Worm (Caenorhabditis elegans) whole organism, L2 larva: Measurements from ENCODE around the gene F40G12.4.

ENCODE experiments used
- R02D3.7 ChIP-seq: fragments of 150-350 bp; optimal IDR thresholded peaks from 2 replicates; lab custom pipeline; 2014; ENCODE audit warnings: missing biosample characterization, missing genetic modification characterization
- alr-1 ChIP-seq: fragments of 150-350 bp; optimal IDR thresholded peaks from 2 replicates; lab custom pipeline; 2014; ENCODE audit warnings: missing biosample characterization, missing genetic modification characterization
- aly-2 ChIP-seq: fragments of 150-350 bp; optimal IDR thresholded peaks from 2 replicates; lab custom pipeline; 2014; ENCODE audit warnings: missing biosample characterization, missing genetic modification characterization
- blmp-1 ChIP-seq: sonication (generic microtip); optimal IDR thresholded peaks from 2 replicates; lab custom pipeline; 2017; ENCODE audit warnings: missing genetic modification characterization, mild to moderate bottlenecking, missing compliant biosample characterization, antibody characterized with exemption, moderate library complexity; ENCODE audit not compliant: insufficient read depth
- ceh-16 ChIP-seq: fragments of 150-350 bp; optimal IDR thresholded peaks from 2 replicates; lab custom pipeline; 2014; ENCODE audit warnings: missing biosample characterization, missing genetic modification characterization
- ceh-82 ChIP-seq: fragments of 150-350 bp; optimal IDR thresholded peaks from 2 replicates; lab custom pipeline; 2014; ENCODE audit warnings: missing biosample characterization, missing genetic modification characterization
- crh-2 ChIP-seq: sonication (generic microtip); optimal IDR thresholded peaks from 2 replicates; lab custom pipeline; 2017; ENCODE audit warnings: missing biosample characterization, missing genetic modification characterization
- dmd-4 ChIP-seq: sonication (generic microtip); optimal IDR thresholded peaks from 2 replicates; lab custom pipeline; 2017; ENCODE audit warnings: missing biosample characterization, missing genetic modification characterization
- egl-27 ChIP-seq: sonication (generic microtip); optimal IDR thresholded peaks from 3 replicates; lab custom pipeline; 2017; ENCODE audit warnings: missing biosample characterization, missing genetic modification reagents, missing genetic modification characterization
- elt-1 ChIP-seq: fragments of 150-350 bp; optimal IDR thresholded peaks from 2 replicates; lab custom pipeline; 2014; ENCODE audit warnings: missing biosample characterization, missing genetic modification characterization
- elt-3 ChIP-seq: sonication (generic microtip); optimal IDR thresholded peaks from 2 replicates; lab custom pipeline; 2017; ENCODE audit warnings: missing biosample characterization, missing genetic modification characterization
- fos-1 ChIP-seq: fragments of 150-350 bp; optimal IDR thresholded peaks from 2 replicates; lab custom pipeline; 2014; ENCODE audit warnings: missing biosample characterization, missing genetic modification characterization
- gmeb-1 ChIP-seq: fragments of 150-350 bp; optimal IDR thresholded peaks from 2 replicates; lab custom pipeline; 2014; ENCODE audit warnings: missing biosample characterization, missing genetic modification characterization
- lin-11 ChIP-seq: fragments of 150-350 bp; sonication (generic microtip); optimal IDR thresholded peaks from 2 replicates; lab custom pipeline; 2014; ENCODE audit warnings: missing biosample characterization, missing genetic modification characterization, inconsistent platforms, mixed read lengths
- lin-13 ChIP-seq: fragments of 150-350 bp; optimal IDR thresholded peaks from 2 replicates; lab custom pipeline; 2014; ENCODE audit warnings: missing biosample characterization, missing genetic modification reagents, missing genetic modification characterization
- mab-5 ChIP-seq: fragments of 150-350 bp; optimal IDR thresholded peaks from 2 replicates; lab custom pipeline; 2014; ENCODE audit warnings: missing biosample characterization, missing genetic modification characterization
- mbf-1 ChIP-seq: sonication (generic microtip); optimal IDR thresholded peaks from 2 replicates; lab custom pipeline; 2017; ENCODE audit warnings: missing biosample characterization, missing genetic modification characterization
- mdl-1 ChIP-seq, 2 experiments: fragments of 150-350 bp in 1 of 2; sonication (generic microtip) in 1 of 2; optimal IDR thresholded peaks; 2 replicates each; lab custom pipeline; 2017; ENCODE audit warnings: missing biosample characterization in 2 of 2, missing genetic modification characterization in 2 of 2
- nhr-10 ChIP-seq: sonication (generic microtip); optimal IDR thresholded peaks from 2 replicates; lab custom pipeline; 2017; ENCODE audit warnings: missing biosample characterization, missing genetic modification characterization
- nhr-12 ChIP-seq: fragments of 150-350 bp; optimal IDR thresholded peaks from 2 replicates; lab custom pipeline; 2014; ENCODE audit warnings: missing biosample characterization, missing genetic modification characterization
- nhr-23 ChIP-seq: fragments of 150-350 bp; optimal IDR thresholded peaks from 2 replicates; lab custom pipeline; 2014; ENCODE audit warnings: missing biosample characterization, missing genetic modification reagents, missing genetic modification characterization
- nhr-25 ChIP-seq: fragments of 150-350 bp; sonication (generic microtip); optimal IDR thresholded peaks from 3 replicates; lab custom pipeline; 2014; ENCODE audit warnings: missing biosample characterization, missing genetic modification characterization
- nhr-6 ChIP-seq: fragments of 150-350 bp; optimal IDR thresholded peaks from 2 replicates; lab custom pipeline; 2014; ENCODE audit warnings: missing biosample characterization, missing genetic modification characterization
- peb-1 ChIP-seq: fragments of 150-350 bp; optimal IDR thresholded peaks from 2 replicates; lab custom pipeline; 2014; ENCODE audit warnings: missing biosample characterization, missing genetic modification characterization
- sem-4 ChIP-seq: fragments of 150-350 bp; optimal IDR thresholded peaks from 2 replicates; lab custom pipeline; 2014; ENCODE audit warnings: missing biosample characterization, missing genetic modification reagents, missing genetic modification characterization
- sma-3 ChIP-seq: sonication (generic microtip); optimal IDR thresholded peaks from 2 replicates; lab custom pipeline; 2016; ENCODE audit warnings: missing genetic modification reagents, missing genetic modification characterization, missing compliant biosample characterization
- snpc-4 ChIP-seq: fragments of 150-350 bp; optimal IDR thresholded peaks from 2 replicates; lab custom pipeline; 2014; ENCODE audit warnings: missing biosample characterization, missing genetic modification characterization
- unc-39 ChIP-seq: fragments of 150-350 bp; optimal IDR thresholded peaks from 2 replicates; lab custom pipeline; 2014; ENCODE audit warnings: missing biosample characterization, missing genetic modification characterization
- unc-55 ChIP-seq: fragments of 150-350 bp; sonication (generic microtip); optimal IDR thresholded peaks from 3 replicates; lab custom pipeline; 2014; ENCODE audit warnings: missing biosample characterization, missing genetic modification reagents, missing genetic modification characterization
- unc-62 ChIP-seq: fragments of 150-350 bp; optimal IDR thresholded peaks from 2 replicates; lab custom pipeline; 2014; ENCODE audit warnings: missing biosample characterization, missing genetic modification reagents, missing genetic modification characterization
- zag-1 ChIP-seq: fragments of 150-350 bp; optimal IDR thresholded peaks from 2 replicates; lab custom pipeline; 2014; ENCODE audit warnings: missing biosample characterization, missing genetic modification characterization
- ztf-1 ChIP-seq: fragments of 200-800 bp; sonication (Bioruptor generic); conservative IDR thresholded peaks from 2 replicates; pipeline ENCODE4 v1.3.6; 2022; ENCODE audit warnings: missing genetic modification characterization, missing compliant biosample characterization
- ztf-11 ChIP-seq: sonication (generic microtip); optimal IDR thresholded peaks from 2 replicates; lab custom pipeline; 2017; ENCODE audit warnings: missing biosample characterization, missing genetic modification characterization
- ztf-4 ChIP-seq: fragments of 150-350 bp; optimal IDR thresholded peaks from 2 replicates; lab custom pipeline; 2014; ENCODE audit warnings: missing biosample characterization, missing genetic modification characterization

The F40G12.4 gene

ce11 chrV:14299569-14300064 lies 31.1 kb upstream of the F40G12.4 start, which contains the start of the genes spig-3 and F14D7.12:
TSS of gene spig-3 (minus strand) at chrV:14299669.
TSS of gene F14D7.12 (plus strand) at chrV:14300014.
- TF ChIP-seq mdl-1 (tag; optimal IDR thresholded peaks at IDR 0.05; lab: Kevin White, UChicago) = no peak
- no peak for TF ChIP-seq ztf-4 (tag; lab: Kevin White, UChicago)
- TF ChIP-seq lin-11 (tag; lab: Kevin White, UChicago) = no peak
- no peak for TF ChIP-seq snpc-4
- TF ChIP-seq dmd-4 (tag; lab: Kevin White, UChicago) = no peak
- no peak for TF ChIP-seq elt-1 (tag; lab: Kevin White, UChicago)
- TF ChIP-seq mbf-1 (tag; lab: Kevin White, UChicago) = no peak
- no peak for TF ChIP-seq unc-55 (GFP tag; lab: Kevin White, UChicago)
- TF ChIP-seq crh-2 (tag; lab: Kevin White, UChicago) = no peak
- TF ChIP-seq ceh-82 (tag; lab: Kevin White, UChicago) = no peak
- no peak for TF ChIP-seq ztf-1 (GFP tag; lab: Robert Waterston, UW)
- TF ChIP-seq sem-4 (tag; lab: Kevin White, UChicago) = no peak
- TF ChIP-seq nhr-12 (tag; lab: Kevin White, UChicago) = no peak
- TF ChIP-seq zag-1 (tag; lab: Kevin White, UChicago) = no peak

- TF ChIP-seq unc-39 (no peak), sma-3 (GFP tag; lab: Kevin White, UChicago) (no peak), nhr-23 (tag; lab: Kevin White, UChicago) (no peak), mdl-1 (tag; optimal IDR thresholded peaks at IDR 0.05; lab: Kevin White, UChicago) (no peak), elt-3 (tag; lab: Kevin White, UChicago) (no peak), unc-55 (GFP tag; lab: Kevin White, UChicago) (no peak)
These were observed 28.0 kb upstream of the F40G12.4 start, which contains the start of gene F14D7.3 for ce11 chrV:14296499-14296898. TSS of gene F14D7.3 (plus strand) at chrV:14296799.

ce11 chrV:14294396-14294795 lies 25.9 kb upstream of the F40G12.4 start, which contains the start of gene F14D7.9:
TSS of gene F14D7.9 (plus strand) at chrV:14294696.
- TF ChIP-seq lin-11 (tag; lab: Kevin White, UChicago) (no peak), peb-1 (no peak), lin-13 (GFP tag; lab: Kevin White, UChicago) (no peak), nhr-23 (tag; lab: Kevin White, UChicago) (no peak), mab-5 (tag; lab: Kevin White, UChicago) (no peak), blmp-1 (tag; lab: Kevin White, UChicago) (no peak), ztf-4 (tag; lab: Kevin White, UChicago) (no peak), unc-55 (GFP tag; lab: Kevin White, UChicago) (no peak), aly-2 (no peak), nhr-12 (tag; lab: Kevin White, UChicago) (no peak), ceh-16 (tag; lab: Kevin White, UChicago) (no peak), gmeb-1 (tag; lab: Kevin White, UChicago) (no peak), alr-1 (tag; lab: Kevin White, UChicago) (no peak), snpc-4 (no peak), mdl-1 (tag; optimal IDR thresholded peaks at IDR 0.05; lab: Kevin White, UChicago) (no peak), ceh-82 (tag; lab: Kevin White, UChicago) (no peak)

- TF ChIP-seq ztf-11 (tag; lab: Kevin White, UChicago) (no peak), egl-27 (no peak), R02D3.7 (tag; lab: Kevin White, UChicago) (no peak), nhr-25 (tag; lab: Kevin White, UChicago) (no peak), gmeb-1 (tag; lab: Kevin White, UChicago) (no peak), fos-1 (tag; lab: Kevin White, UChicago) (no peak), crh-2 (tag; lab: Kevin White, UChicago) (no peak), unc-62 (GFP tag; lab: Kevin White, UChicago) (no peak), nhr-12 (tag; lab: Kevin White, UChicago) (no peak), nhr-6 (tag; lab: Kevin White, UChicago) (no peak), aly-2 (no peak), elt-3 (tag; lab: Kevin White, UChicago) (no peak), sem-4 (tag; lab: Kevin White, UChicago) (no peak), nhr-10 (tag; lab: Kevin White, UChicago) (no peak), ceh-82 (tag; lab: Kevin White, UChicago) (no peak)
These were observed 25.2 kb upstream of the F40G12.4 start, which contains the start of gene F14D7.2 for ce11 chrV:14293667-14294194. TSS of gene F14D7.2 (minus strand) at chrV:14293717.
